Fruit fly (Drosophila melanogaster) S2 (cell line): ENCODE measurements around the gene Doa.

Source experiments
- CG8478 ChIP-seq: fragments of >200 bp; optimal IDR thresholded peaks from 2 replicates; lab custom pipeline; 2018
- CTCF ChIP-seq, 2 experiments: fragments of >200 bp; optimal IDR thresholded peaks; 2 replicates each; lab custom pipeline; 2018

DNA sequence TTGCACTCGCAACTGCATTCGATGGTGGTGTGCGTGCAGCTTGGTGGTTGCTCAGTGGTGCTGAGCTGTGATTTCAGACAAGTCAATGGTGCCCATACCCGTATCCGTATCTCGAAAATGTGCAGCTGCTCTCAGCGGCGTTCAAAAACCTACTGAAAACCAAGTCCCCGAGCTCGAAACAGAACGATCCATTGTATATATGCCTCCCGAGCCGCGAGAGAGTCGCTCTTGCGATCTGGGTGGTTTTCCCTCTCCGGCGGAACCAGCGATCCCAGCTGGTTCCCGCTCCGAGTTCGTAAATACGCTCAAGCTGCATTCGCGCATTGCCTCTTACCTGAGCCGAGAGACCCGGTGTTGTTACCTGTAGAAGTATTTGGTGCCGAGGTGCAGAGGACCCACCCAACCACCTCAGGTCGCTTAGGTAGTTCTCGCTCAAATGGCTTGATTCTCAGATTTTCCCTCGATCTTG lies 28.8 kb upstream of the Doa start, which contains the start of gene Inx3:
- TF ChIP-seq CG8478 = no peak
- no peak for TF ChIP-seq CTCF (optimal IDR thresholded peaks at IDR 0.05; lab: Kevin White, UChicago)
